Worm (Caenorhabditis elegans): ENCODE measurements around the gene EEED8.18.

Gene EEED8.18

ce11 chrII:5412467-5412866 lies at the start of gene EEED8.18, which contains the start of gene EEED8.13:
EEED8.18 (minus strand) TSS chrII:5412610.
EEED8.13 (minus strand) TSS chrII:5412567.
- TF ChIP-seq zip-4 (GFP tag; optimal IDR thresholded peaks at IDR 0.05) (no peak), mab-9 (GFP tag; IDR thresholded peaks at IDR 0.05) (no peak)

DNA sequence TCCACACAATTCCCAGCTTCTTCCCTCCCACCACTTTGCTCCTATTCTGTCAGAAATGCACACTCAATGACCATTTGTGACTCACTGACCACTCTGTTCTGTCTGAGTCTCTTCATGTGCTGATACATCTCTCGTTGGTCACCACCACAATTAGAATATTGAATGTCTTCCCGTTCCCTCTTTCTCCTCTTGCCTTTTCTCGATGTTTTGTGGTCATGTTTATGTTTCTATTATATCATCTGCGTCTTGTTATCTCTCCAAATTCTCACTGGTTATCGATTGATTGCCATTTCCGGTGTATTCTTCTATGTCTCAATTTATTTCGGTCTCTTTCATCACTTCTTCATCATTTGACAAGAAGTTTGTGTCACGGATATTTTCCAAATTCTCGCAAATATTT lies 48.5 kb upstream of the EEED8.18 start:
- peak; percentile 62 for TF ChIP-seq blmp-1 (tag; optimal IDR thresholded peaks at IDR 0.05)
- TF ChIP-seq elt-2 (tag; optimal IDR thresholded peaks at IDR 0.05) = no peak
- TF ChIP-seq lin-14 (GFP tag; optimal IDR thresholded peaks at IDR 0.05) = peak; percentile 15
- peak; percentile 33 for TF ChIP-seq nhr-85 (tag)
- TF ChIP-seq ceh-63 (GFP tag; optimal IDR thresholded peaks at IDR 0.05) = no peak
- no peak for TF ChIP-seq irx-1 (tag; optimal IDR thresholded peaks at IDR 0.05)
- TF ChIP-seq elt-3 (tag; optimal IDR thresholded peaks at IDR 0.05) = peak in 1 of 6 experiments; percentile 43

ce11 chrII:5459534-5459933 lies 47.1 kb upstream of the EEED8.18 start:
- peak; percentile 90 for TF ChIP-seq blmp-1 (tag; optimal IDR thresholded peaks at IDR 0.05)
- peak; percentile 3 for TF ChIP-seq nhr-85 (tag)
- peak; percentile 37 for TF ChIP-seq lin-14 (GFP tag; optimal IDR thresholded peaks at IDR 0.05)
- TF ChIP-seq elt-3 (tag; optimal IDR thresholded peaks at IDR 0.05) = peak in 1 of 6 experiments; percentile 58
- TF ChIP-seq dsc-1 (tag; optimal IDR thresholded peaks at IDR 0.05) = no peak

ce11 chrII:5458683-5459410 lies 46.4 kb upstream of the EEED8.18 start:
- TF ChIP-seq blmp-1 (tag; optimal IDR thresholded peaks at IDR 0.05) (peak; percentile 99), ceh-8 (GFP tag; optimal IDR thresholded peaks at IDR 0.05) (no peak), nhr-71 (tag; optimal IDR thresholded peaks at IDR 0.05) (peak; percentile 2), dpl-1 (GFP tag; optimal IDR thresholded peaks at IDR 0.05) (no peak), snu-23 (GFP tag; optimal IDR thresholded peaks at IDR 0.05) (peak; percentile 11), lsy-2 (tag; optimal IDR thresholded peaks at IDR 0.05) (no peak), unc-130 (tag; optimal IDR thresholded peaks at IDR 0.05) (peak; percentile 4), mep-1 (tag; optimal IDR thresholded peaks at IDR 0.05) (peak; percentile 5), mdl-1 (tag; optimal IDR thresholded peaks at IDR 0.05) (no peak), egl-13 (tag; optimal IDR thresholded peaks at IDR 0.05) (no peak), lin-15B (tag; optimal IDR thresholded peaks at IDR 0.05) (no peak), pax-3 (tag; optimal IDR thresholded peaks at IDR 0.05) (no peak), ztf-11 (tag; optimal IDR thresholded peaks at IDR 0.05) (no peak), sptf-1 (tag; optimal IDR thresholded peaks at IDR 0.05) (no peak), lin-39 (tag; optimal IDR thresholded peaks at IDR 0.05) (no peak), nhr-28 (tag; optimal IDR thresholded peaks at IDR 0.05) (no peak), tbx-2 (tag; optimal IDR thresholded peaks at IDR 0.05) (no peak), lin-14 (GFP tag; optimal IDR thresholded peaks at IDR 0.05) (peak; percentile 71), elt-3 (tag; optimal IDR thresholded peaks at IDR 0.05) (peak in 4 of 6 experiments; percentile 11 to 73 (median 32)), fos-1 (tag; optimal IDR thresholded peaks at IDR 0.05) (no peak), ceh-82 (tag; optimal IDR thresholded peaks at IDR 0.05) (no peak)

- TF ChIP-seq ceh-8 (GFP tag; optimal IDR thresholded peaks at IDR 0.05) (no peak), lin-35 (GFP tag; optimal IDR thresholded peaks at IDR 0.05) (no peak), snpc-4 (tag; optimal IDR thresholded peaks at IDR 0.05) (no peak), ztf-4 (tag; optimal IDR thresholded peaks at IDR 0.05) (no peak), dsc-1 (tag; optimal IDR thresholded peaks at IDR 0.05) (no peak), fkh-10 (GFP tag; optimal IDR thresholded peaks at IDR 0.05) (no peak), mef-2 (tag; optimal IDR thresholded peaks at IDR 0.05) (no peak), efl-1 (optimal IDR thresholded peaks at IDR 0.05) (no peak), efl-1 (GFP tag; optimal IDR thresholded peaks at IDR 0.05 in 1 of 2) (no peak), pax-3 (tag; optimal IDR thresholded peaks at IDR 0.05) (no peak), grh-1 (GFP tag; IDR thresholded peaks at IDR 0.05) (no peak), nhr-85 (tag) (no peak), ceh-63 (GFP tag; optimal IDR thresholded peaks at IDR 0.05) (no peak), vab-15 (tag; optimal IDR thresholded peaks at IDR 0.05) (no peak), unc-98 (GFP tag; IDR thresholded peaks at IDR 0.05) (no peak), ceh-88 (GFP tag; IDR thresholded peaks at IDR 0.05) (no peak), pqm-1 (tag; optimal IDR thresholded peaks at IDR 0.05) (no peak), xbp-1 (tag; optimal IDR thresholded peaks at IDR 0.05) (no peak), nhr-20 (tag; optimal IDR thresholded peaks at IDR 0.05) (no peak), nhr-11 (tag; optimal IDR thresholded peaks at IDR 0.05) (no peak)
These were observed 43.4 kb upstream of the EEED8.18 start, which contains the start of gene daz-1 for ce11 chrII:5455650-5456355. daz-1 (plus strand) TSS chrII:5456305.

Measured in whole organism, L1 larva.